Fruit fly (Drosophila melanogaster): ENCODE measurements around the gene CG13847.
A peak's percentile ranks its signal among the peaks of the same experiment; 100 is the strongest.

- TF ChIP-seq insv (optimal IDR thresholded peaks at IDR 0.05): no peak
- TF ChIP-seq psq (optimal IDR thresholded peaks at IDR 0.05): peak; percentile 39
- no peak for TF ChIP-seq h (optimal IDR thresholded peaks at IDR 0.05)
These were observed 11.9 kb upstream of the CG13847 start, which contains the start of gene CG34376 for dm6 chr3R:22447874-22448254.
